Fruit fly (Drosophila melanogaster) whole organism, embryonic: ENCODE measurements around the gene Ada1-2.

Source experiments
- Aef1 ChIP-seq: fragments of 200-800 bp; sonication (Bioruptor generic); IDR thresholded peaks from 3 replicates; pipeline ENCODE4 v1.3.6; 2022; ENCODE audit warnings: missing biosample characterization, missing genetic modification characterization
- Bdp1 ChIP-seq: fragments of 200-800 bp; sonication (Bioruptor generic); optimal IDR thresholded peaks from 3 replicates; lab custom pipeline; 2016; ENCODE audit warnings: missing biosample characterization, missing genetic modification characterization
- Bgb ChIP-seq: fragments of 200-800 bp; sonication (Bioruptor generic); IDR thresholded peaks from 2 replicates; pipeline ENCODE4 v1.3.6; 2022; ENCODE audit warnings: missing biosample characterization, missing genetic modification characterization; ENCODE audit not compliant: partially characterized antibody
- CG10654 ChIP-seq: fragments of 200-800 bp; sonication (Bioruptor generic); optimal IDR thresholded peaks from 2 replicates; lab custom pipeline; 2016; ENCODE audit warnings: missing biosample characterization, missing genetic modification characterization
- CG12659 ChIP-seq: fragments of 200-800 bp; sonication (Bioruptor generic); optimal IDR thresholded peaks from 3 replicates; lab custom pipeline; 2017; ENCODE audit warnings: mild to moderate bottlenecking, missing biosample characterization, missing genetic modification reagents, missing genetic modification characterization
- CG12769 ChIP-seq: fragments of 200-800 bp; sonication (Bioruptor generic); optimal IDR thresholded peaks from 2 replicates; lab custom pipeline; 2019; ENCODE audit warnings: missing biosample characterization, mild to moderate bottlenecking, missing genetic modification characterization, moderate library complexity
- CG13287 ChIP-seq: fragments of 200-800 bp; sonication (Bioruptor generic); IDR thresholded peaks from 2 replicates; pipeline ENCODE4 v1.3.6; 2022; ENCODE audit warnings: missing biosample characterization, missing genetic modification characterization; ENCODE audit not compliant: partially characterized antibody
- CG14710 ChIP-seq: fragments of 200-800 bp; sonication (Bioruptor generic); optimal IDR thresholded peaks from 3 replicates; lab custom pipeline; 2019; ENCODE audit warnings: missing biosample characterization, mild to moderate bottlenecking, missing genetic modification characterization, moderate library complexity
- CG17568 ChIP-seq: fragments of 200-800 bp; sonication (Bioruptor generic); optimal IDR thresholded peaks from 2 replicates; lab custom pipeline; 2018; ENCODE audit warnings: missing biosample characterization, mild to moderate bottlenecking, missing genetic modification characterization, moderate library complexity
- CG17802 ChIP-seq: fragments of 200-800 bp; sonication (Bioruptor generic); optimal IDR thresholded peaks from 2 replicates; lab custom pipeline; 2018; ENCODE audit warnings: missing biosample characterization, mild to moderate bottlenecking, missing genetic modification characterization, moderate library complexity
- CG1832 ChIP-seq: fragments of 200-800 bp; sonication (Bioruptor generic); optimal IDR thresholded peaks from 2 replicates; lab custom pipeline; 2017; ENCODE audit warnings: missing biosample characterization, mild to moderate bottlenecking, missing genetic modification characterization, inconsistent platforms
- CG18599 ChIP-seq: fragments of 200-800 bp; sonication (Bioruptor generic); optimal IDR thresholded peaks from 3 replicates; lab custom pipeline; 2017; ENCODE audit warnings: missing biosample characterization, missing genetic modification characterization, mild to moderate bottlenecking, moderate library complexity, missing genetic modification reagents
- CG2120 ChIP-seq: fragments of 200-800 bp; sonication (Bioruptor generic); optimal IDR thresholded peaks from 3 replicates; lab custom pipeline; 2016; ENCODE audit warnings: missing biosample characterization, missing genetic modification characterization
- CG2712 ChIP-seq: fragments of 200-800 bp; optimal IDR thresholded peaks from 3 replicates; lab custom pipeline; 2019; ENCODE audit warnings: missing biosample characterization, mild to moderate bottlenecking, missing genetic modification characterization, moderate library complexity
- CG31441 ChIP-seq: fragments of 200-800 bp; sonication (Bioruptor generic); IDR thresholded peaks from 2 replicates; pipeline ENCODE4 v1.3.6; 2022; ENCODE audit warnings: missing biosample characterization, missing genetic modification characterization
- CG3163 ChIP-seq: fragments of 200-800 bp; sonication (Bioruptor generic); optimal IDR thresholded peaks from 3 replicates; lab custom pipeline; 2016; ENCODE audit warnings: missing biosample characterization, missing genetic modification characterization
- CG4282 ChIP-seq: fragments of 200-800 bp; sonication (Bioruptor generic); optimal IDR thresholded peaks from 2 replicates; lab custom pipeline; 2016; ENCODE audit warnings: missing biosample characterization, missing genetic modification characterization
- CG4424 ChIP-seq: fragments of 200-800 bp; sonication (Bioruptor generic); optimal IDR thresholded peaks from 3 replicates; lab custom pipeline; 2016; ENCODE audit warnings: missing biosample characterization, missing genetic modification characterization
- CG6175 ChIP-seq: fragments of 200-800 bp; sonication (Bioruptor generic); IDR thresholded peaks from 3 replicates; pipeline ENCODE4 v1.3.6; 2022; ENCODE audit warnings: missing biosample characterization, missing genetic modification characterization
- CG6272 ChIP-seq: fragments of 200-800 bp; sonication (Bioruptor generic); IDR thresholded peaks from 2 replicates; pipeline ENCODE4 v1.3.6; 2022; ENCODE audit warnings: missing biosample characterization, missing genetic modification characterization
- CG6854 ChIP-seq: fragments of 200-800 bp; sonication (Bioruptor generic); optimal IDR thresholded peaks from 3 replicates; lab custom pipeline; 2017; ENCODE audit warnings: missing biosample characterization, mild to moderate bottlenecking, missing genetic modification characterization
- CG7357 ChIP-seq: fragments of 200-800 bp; sonication (Bioruptor generic); IDR thresholded peaks from 3 replicates; pipeline ENCODE4 v1.3.6; 2022; ENCODE audit warnings: missing biosample characterization, missing genetic modification characterization
- CG7786 ChIP-seq: fragments of 200-800 bp; sonication (Bioruptor generic); optimal IDR thresholded peaks from 2 replicates; lab custom pipeline; 2016; ENCODE audit warnings: missing biosample characterization, missing genetic modification characterization
- CG9609 ChIP-seq: fragments of 200-800 bp; sonication (Bioruptor generic); optimal IDR thresholded peaks from 3 replicates; lab custom pipeline; 2016; ENCODE audit warnings: missing biosample characterization, missing genetic modification characterization
- Dad ChIP-seq: fragments of 200-800 bp; sonication (Bioruptor generic); optimal IDR thresholded peaks from 3 replicates; lab custom pipeline; 2016; ENCODE audit warnings: missing biosample characterization, missing genetic modification characterization
- Hmr ChIP-seq: fragments of 200-800 bp; sonication (Bioruptor generic); optimal IDR thresholded peaks from 3 replicates; lab custom pipeline; 2017; ENCODE audit warnings: mild to moderate bottlenecking, missing biosample characterization, missing genetic modification reagents, missing genetic modification characterization
- Hr51 ChIP-seq, 2 experiments: fragments of 200-800 bp; sonication (Bioruptor generic); optimal IDR thresholded peaks; 2 replicates in 1 of 2; 3 replicates in 1 of 2; lab custom pipeline; 2016 to 2018; ENCODE audit warnings: missing biosample characterization in 2 of 2, missing genetic modification characterization in 2 of 2, mild to moderate bottlenecking in 1 of 2, moderate library complexity in 1 of 2
- Mad ChIP-seq: fragments of 200-800 bp; sonication (Bioruptor generic); optimal IDR thresholded peaks from 2 replicates; lab custom pipeline; 2016; ENCODE audit warnings: missing biosample characterization, missing genetic modification characterization
- NfI ChIP-seq: fragments of 200-800 bp; sonication (Bioruptor generic); optimal IDR thresholded peaks from 3 replicates; lab custom pipeline; 2018; ENCODE audit warnings: missing biosample characterization, mild to moderate bottlenecking, missing genetic modification characterization, moderate library complexity
- Pdp1 ChIP-seq, 2 experiments: fragments of 200-800 bp; sonication (Bioruptor generic); optimal IDR thresholded peaks; 3 replicates each; lab custom pipeline; 2016; ENCODE audit warnings: missing biosample characterization in 2 of 2, missing genetic modification characterization in 2 of 2, mild to moderate bottlenecking in 1 of 2, moderate library complexity in 1 of 2
- Poxn ChIP-seq: fragments of 200-800 bp; sonication (Bioruptor generic); IDR thresholded peaks from 2 replicates; pipeline ENCODE4 v1.3.6; 2022; ENCODE audit warnings: missing biosample characterization, missing genetic modification characterization
- Ptx1 ChIP-seq: fragments of 200-800 bp; sonication (Bioruptor generic); IDR thresholded peaks from 2 replicates; pipeline ENCODE4 v1.3.6; 2022; ENCODE audit warnings: missing biosample characterization, missing genetic modification characterization
- Sin3A ChIP-seq: fragments of >200 bp; optimal IDR thresholded peaks from 2 replicates; lab custom pipeline; 2018
- bigmax ChIP-seq: fragments of 200-800 bp; sonication (Bioruptor generic); optimal IDR thresholded peaks from 2 replicates; lab custom pipeline; 2018; ENCODE audit warnings: missing biosample characterization, mild to moderate bottlenecking, missing genetic modification characterization
- dmrt99B ChIP-seq: fragments of 200-800 bp; sonication (Bioruptor generic); optimal IDR thresholded peaks from 2 replicates; lab custom pipeline; 2018; ENCODE audit warnings: missing biosample characterization, mild to moderate bottlenecking, missing genetic modification characterization, moderate library complexity
- esg ChIP-seq: fragments of 200-800 bp; sonication (Bioruptor generic); conservative IDR thresholded peaks from 2 replicates; pipeline ENCODE4 v1.3.6; 2022; ENCODE audit warnings: missing biosample characterization, missing genetic modification characterization
- fd3F ChIP-seq: fragments of 200-800 bp; sonication (Bioruptor generic); optimal IDR thresholded peaks from 2 replicates; lab custom pipeline; 2018; ENCODE audit warnings: missing biosample characterization, mild to moderate bottlenecking, missing genetic modification characterization, moderate library complexity
- gfzf ChIP-seq: fragments of 200-800 bp; sonication (Bioruptor generic); optimal IDR thresholded peaks from 2 replicates; lab custom pipeline; 2016; ENCODE audit warnings: missing biosample characterization, mild to moderate bottlenecking, missing genetic modification characterization, moderate library complexity
- grau ChIP-seq: fragments of 200-800 bp; optimal IDR thresholded peaks from 3 replicates; lab custom pipeline; 2019; ENCODE audit warnings: missing biosample characterization, mild to moderate bottlenecking, missing genetic modification characterization, moderate library complexity
- grn ChIP-seq: fragments of 200-800 bp; sonication (Bioruptor generic); optimal IDR thresholded peaks from 3 replicates; lab custom pipeline; 2017; ENCODE audit warnings: missing biosample characterization, missing genetic modification characterization
- inv ChIP-seq: fragments of 200-800 bp; sonication (Bioruptor generic); IDR thresholded peaks from 2 replicates; pipeline ENCODE4 v1.3.6; 2022; ENCODE audit warnings: missing biosample characterization, missing genetic modification characterization; ENCODE audit not compliant: partially characterized antibody
- jigr1 ChIP-seq: fragments of 200-800 bp; sonication (Bioruptor generic); IDR thresholded peaks from 3 replicates; pipeline ENCODE4 v1.3.6; 2022; ENCODE audit warnings: missing biosample characterization, missing genetic modification characterization
- mirr ChIP-seq: fragments of 200-800 bp; sonication (Bioruptor generic); optimal IDR thresholded peaks from 3 replicates; lab custom pipeline; 2018; ENCODE audit warnings: missing biosample characterization, mild to moderate bottlenecking, missing genetic modification characterization
- ranshi ChIP-seq: fragments of 200-800 bp; sonication (Bioruptor generic); IDR thresholded peaks from 2 replicates; pipeline ENCODE4 v1.3.6; 2022; ENCODE audit warnings: missing biosample characterization, missing genetic modification characterization
- salm ChIP-seq: fragments of 200-800 bp; sonication (Bioruptor generic); optimal IDR thresholded peaks from 2 replicates; lab custom pipeline; 2018; ENCODE audit warnings: missing biosample characterization, mild to moderate bottlenecking, missing genetic modification characterization
- sim ChIP-seq: fragments of 200-800 bp; sonication (Bioruptor generic); IDR thresholded peaks from 2 replicates; pipeline ENCODE4 v1.3.6; 2022; ENCODE audit warnings: missing biosample characterization, missing genetic modification characterization
- slbo ChIP-seq: fragments of 200-800 bp; sonication (Bioruptor generic); IDR thresholded peaks from 2 replicates; pipeline ENCODE4 v1.3.6; 2022; ENCODE audit warnings: missing biosample characterization, missing genetic modification characterization
- sqz ChIP-seq: fragments of 200-800 bp; sonication (Bioruptor generic); optimal IDR thresholded peaks from 3 replicates; lab custom pipeline; 2018; ENCODE audit warnings: missing biosample characterization, mild to moderate bottlenecking, missing genetic modification characterization
- tap ChIP-seq: fragments of 200-800 bp; optimal IDR thresholded peaks from 3 replicates; lab custom pipeline; 2019; ENCODE audit warnings: missing biosample characterization, mild to moderate bottlenecking, missing genetic modification characterization, moderate library complexity
- tll ChIP-seq, 2 experiments: fragments of 200-800 bp in 1 of 2; fragments of >200 bp in 1 of 2; sonication (Bioruptor generic) in 1 of 2; optimal IDR thresholded peaks; 2 replicates each; lab custom pipeline; 2017 to 2019; ENCODE audit warnings: missing biosample characterization in 2 of 2, missing genetic modification characterization in 2 of 2, mild to moderate bottlenecking in 1 of 2, moderate library complexity in 1 of 2
- toy ChIP-seq: fragments of 200-800 bp; sonication (Bioruptor generic); IDR thresholded peaks from 2 replicates; pipeline ENCODE4 v1.3.6; 2022; ENCODE audit warnings: missing biosample characterization, missing genetic modification characterization
- twi ChIP-seq: fragments of 200-800 bp; optimal IDR thresholded peaks from 2 replicates; lab custom pipeline; 2019; ENCODE audit warnings: missing biosample characterization, mild to moderate bottlenecking, missing genetic modification characterization, moderate library complexity
- vfl ChIP-seq: fragments of 200-800 bp; sonication (Bioruptor generic); optimal IDR thresholded peaks from 2 replicates; lab custom pipeline; 2016; ENCODE audit warnings: missing biosample characterization, missing genetic modification characterization

Gene Ada1-2

DNA sequence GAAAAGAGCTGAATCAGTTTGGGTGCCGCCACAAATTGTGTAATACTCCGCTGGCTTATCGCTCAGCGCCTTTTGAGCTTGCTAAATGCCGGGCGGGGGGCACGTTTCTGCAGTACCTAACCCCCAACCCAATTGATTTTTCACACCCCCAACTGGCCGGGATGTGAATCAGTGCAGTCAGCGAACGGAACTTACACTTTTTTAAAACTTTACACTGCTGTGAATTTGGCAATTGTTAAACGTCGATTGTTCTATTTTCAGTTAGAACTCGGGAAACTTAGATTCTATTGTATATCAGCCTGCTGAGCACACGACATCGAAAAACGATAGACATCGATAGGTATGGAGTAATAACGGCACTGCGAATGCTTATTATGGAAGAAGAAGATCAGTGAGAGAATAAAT lies 45.5 kb downstream of the Ada1-2 start, which contains the start of gene Tom70 (continued):
- peak; percentile 95 for TF ChIP-seq bigmax (GFP tag; lab: Kevin White, UChicago)
- no peak for TF ChIP-seq esg (GFP tag; lab: Robert Waterston, UW)
- TF ChIP-seq grau (tag; lab: Kevin White, UChicago), result no peak
- TF ChIP-seq CG6854 (GFP tag; lab: Kevin White, UChicago), result no peak
- TF ChIP-seq gfzf (GFP tag; lab: Kevin White, UChicago), result peak; percentile 3
- TF ChIP-seq grn (GFP tag; lab: Kevin White, UChicago), result no peak
- peak; percentile 32 for TF ChIP-seq CG12659 (GFP tag; lab: Kevin White, UChicago)
- no peak for TF ChIP-seq CG9609 (GFP tag; lab: Kevin White, UChicago)
- TF ChIP-seq CG1832 (GFP tag; lab: Kevin White, UChicago), result no peak
- TF ChIP-seq CG6272 (GFP tag; lab: Robert Waterston, UW), result no peak
- TF ChIP-seq sqz (GFP tag; lab: Kevin White, UChicago), result no peak
- no peak for TF ChIP-seq CG18599 (GFP tag; lab: Kevin White, UChicago)
- no peak for TF ChIP-seq Aef1 (GFP tag; lab: Robert Waterston, UW)
- TF ChIP-seq NfI (GFP tag; lab: Kevin White, UChicago), result no peak
- TF ChIP-seq CG17568 (GFP tag; lab: Kevin White, UChicago), result no peak
- no peak for TF ChIP-seq Poxn (GFP tag; lab: Robert Waterston, UW)
- TF ChIP-seq inv (GFP tag; lab: Robert Waterston, UW), result no peak
- TF ChIP-seq CG4424, result no peak
- no peak for TF ChIP-seq slbo
- TF ChIP-seq CG2712 (tag; lab: Kevin White, UChicago), result no peak
- TF ChIP-seq CG14710 (tag; lab: Kevin White, UChicago), result peak; percentile 16
- no peak for TF ChIP-seq Hr51 (GFP tag; optimal IDR thresholded peaks at IDR 0.05; lab: Kevin White, UChicago)
- no peak for TF ChIP-seq Bdp1 (GFP tag; lab: Kevin White, UChicago)
- no peak for TF ChIP-seq CG12769 (tag; lab: Kevin White, UChicago)
- no peak for TF ChIP-seq sim (GFP tag; lab: Robert Waterston, UW)
- peak; percentile 55 for TF ChIP-seq CG13287
- no peak for TF ChIP-seq CG6175 (GFP tag; lab: Robert Waterston, UW)
- no peak for TF ChIP-seq CG3163
- TF ChIP-seq tll (GFP tag; optimal IDR thresholded peaks at IDR 0.05; lab: Kevin White, UChicago), result no peak
- TF ChIP-seq CG31441 (GFP tag; lab: Robert Waterston, UW), result no peak
- no peak for TF ChIP-seq CG17802 (tag; lab: Kevin White, UChicago)
- no peak for TF ChIP-seq Hmr (GFP tag; lab: Kevin White, UChicago)
- TF ChIP-seq Mad (GFP tag; lab: Kevin White, UChicago), result no peak
- TF ChIP-seq ranshi (GFP tag; lab: Robert Waterston, UW), result no peak
- TF ChIP-seq CG4282, result no peak
- no peak for TF ChIP-seq Ptx1 (GFP tag; lab: Robert Waterston, UW)
- peak in 1 of 2 experiments; percentile 94 for TF ChIP-seq Pdp1 (GFP tag; optimal IDR thresholded peaks at IDR 0.05; lab: Kevin White, UChicago)
- TF ChIP-seq dmrt99B (tag; lab: Kevin White, UChicago), result no peak
- no peak for TF ChIP-seq Dad

DNA sequence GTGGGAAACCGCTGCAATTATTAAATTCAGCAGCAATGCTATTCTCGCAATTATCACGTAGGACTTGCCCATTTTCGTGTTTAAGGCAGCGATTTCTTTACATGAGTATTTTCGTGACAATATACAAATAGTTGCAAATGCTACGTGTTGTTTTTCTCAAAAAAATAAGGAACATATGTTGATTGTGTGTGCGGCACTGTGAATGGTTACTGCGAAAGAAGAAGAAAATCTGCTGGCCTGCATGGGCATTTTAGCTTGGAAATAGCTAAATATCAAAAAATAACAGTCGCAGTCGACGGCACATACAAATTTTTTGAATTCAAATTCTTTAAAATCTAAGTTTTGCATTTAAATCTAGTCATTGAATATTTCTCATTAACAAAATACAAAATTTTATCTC lies 47.8 kb downstream of the Ada1-2 start, which contains the start of gene CG6766:
TSS of gene CG6766 (minus strand) at position 180 of the 400 bp plus-strand sequence.
- TF ChIP-seq tap (tag; lab: Kevin White, UChicago) (no peak), fd3F (GFP tag; lab: Kevin White, UChicago) (no peak), twi (tag; lab: Kevin White, UChicago) (peak; percentile 77), toy (GFP tag; lab: Robert Waterston, UW) (no peak), CG7357 (GFP tag; lab: Robert Waterston, UW) (no peak), CG2120 (peak; percentile 32), salm (tag; lab: Kevin White, UChicago) (no peak), CG7786 (GFP tag; lab: Kevin White, UChicago) (no peak), Bgb (GFP tag; lab: Robert Waterston, UW) (no peak), jigr1 (GFP tag; lab: Robert Waterston, UW) (no peak), vfl (no peak), mirr (no peak), CG6272 (GFP tag; lab: Robert Waterston, UW) (no peak), CG10654 (no peak), Sin3A (no peak)
